Worm (Caenorhabditis elegans) whole organism, L1 larva: Measurements from ENCODE around the gene bli-2.

ENCODE experiments used
- C16A3.4 ChIP-seq: fragments of 150-350 bp; optimal IDR thresholded peaks from 2 replicates; lab custom pipeline; 2014; ENCODE audit warnings: missing biosample characterization, missing genetic modification characterization
- F16B12.6 ChIP-seq: fragments of 150-350 bp; optimal IDR thresholded peaks from 2 replicates; lab custom pipeline; 2014; ENCODE audit warnings: missing biosample characterization, missing genetic modification characterization
- Y116A8C.19 ChIP-seq: sonication (generic microtip); optimal IDR thresholded peaks from 2 replicates; lab custom pipeline; 2016; ENCODE audit warnings: missing compliant biosample characterization, missing genetic modification characterization, borderline replicate concordance
- alr-1 ChIP-seq: fragments of 200-800 bp; sonication (Bioruptor generic); optimal IDR thresholded peaks from 2 replicates; lab custom pipeline; 2018; ENCODE audit warnings: borderline replicate concordance, mild to moderate bottlenecking, missing genetic modification characterization, missing compliant biosample characterization
- blmp-1 ChIP-seq: fragments of 150-350 bp; optimal IDR thresholded peaks from 2 replicates; lab custom pipeline; 2014; ENCODE audit warnings: missing biosample characterization, missing genetic modification characterization
- ceh-63 ChIP-seq: fragments of 200-800 bp; sonication (Bioruptor generic); optimal IDR thresholded peaks from 2 replicates; lab custom pipeline; 2018; ENCODE audit warnings: mild to moderate bottlenecking, missing genetic modification characterization, missing compliant biosample characterization
- ceh-8 ChIP-seq: fragments of 200-800 bp; sonication (Bioruptor generic); optimal IDR thresholded peaks from 2 replicates; lab custom pipeline; 2018; ENCODE audit warnings: mild to moderate bottlenecking, missing genetic modification characterization, moderate library complexity, missing compliant biosample characterization
- ceh-82 ChIP-seq, 3 experiments: fragments of 150-350 bp in 1 of 3; sonication (generic microtip) in 2 of 3; optimal IDR thresholded peaks; 2 replicates each; lab custom pipeline; 2014 to 2017; ENCODE audit warnings: missing biosample characterization in 3 of 3, missing genetic modification characterization in 3 of 3
- ceh-88 ChIP-seq: fragments of 200-800 bp; sonication (Bioruptor generic); IDR thresholded peaks from 2 replicates; pipeline ENCODE4 v1.3.6; 2022; ENCODE audit warnings: missing genetic modification characterization, missing compliant biosample characterization
- dpl-1 ChIP-seq, 3 experiments: fragments of 150-350 bp in 2 of 3; sonication (generic microtip) in 1 of 3; optimal IDR thresholded peaks; 2 replicates each; lab custom pipeline; 2014 to 2017; ENCODE audit warnings: missing biosample characterization in 3 of 3, missing genetic modification characterization in 3 of 3, missing genetic modification reagents in 3 of 3
- dsc-1 ChIP-seq: sonication (generic microtip); optimal IDR thresholded peaks from 2 replicates; lab custom pipeline; 2016; ENCODE audit warnings: mild to moderate bottlenecking, missing genetic modification characterization, missing compliant biosample characterization
- efl-1 ChIP-seq, 4 experiments: fragments of 150-350 bp; optimal IDR thresholded peaks in 3 of 4; peaks in 1 of 4; 1 replicate in 1 of 4; 2 replicates in 3 of 4; lab custom pipeline; 2014; ENCODE audit warnings: missing biosample characterization in 2 of 4, missing genetic modification characterization in 2 of 4, missing genetic modification reagents in 2 of 4
- egl-13 ChIP-seq: sonication (generic microtip); optimal IDR thresholded peaks from 2 replicates; lab custom pipeline; 2016; ENCODE audit warnings: missing genotype, missing genetic modification reagents, missing genetic modification characterization, missing compliant biosample characterization
- egl-27 ChIP-seq, 2 experiments: fragments of 150-350 bp in 1 of 2; sonication (generic microtip); optimal IDR thresholded peaks; 3 replicates each; lab custom pipeline; 2017 to 2018; ENCODE audit warnings: missing biosample characterization in 2 of 2, missing genetic modification characterization in 2 of 2, missing genetic modification reagents in 2 of 2
- elt-3 ChIP-seq, 6 experiments: fragments of 150-350 bp in 1 of 6; sonication (generic microtip); optimal IDR thresholded peaks; 2 replicates each; lab custom pipeline; 2017 to 2018; ENCODE audit warnings: missing biosample characterization in 6 of 6, missing genetic modification characterization in 6 of 6, inconsistent platforms in 1 of 6
- fkh-10 ChIP-seq: sonication (generic microtip); optimal IDR thresholded peaks from 2 replicates; lab custom pipeline; 2017; ENCODE audit warnings: missing biosample characterization, missing genetic modification reagents, missing genetic modification characterization
- fkh-4 ChIP-seq: sonication (generic microtip); optimal IDR thresholded peaks from 2 replicates; lab custom pipeline; 2016; ENCODE audit warnings: missing compliant biosample characterization, missing genetic modification characterization, borderline replicate concordance
- fkh-8 ChIP-seq: sonication (generic microtip); optimal IDR thresholded peaks from 2 replicates; lab custom pipeline; 2016; ENCODE audit warnings: mild to moderate bottlenecking, missing genetic modification characterization, missing compliant biosample characterization
- fos-1 ChIP-seq: fragments of 150-350 bp; optimal IDR thresholded peaks from 2 replicates; lab custom pipeline; 2014; ENCODE audit warnings: missing biosample characterization, missing genetic modification characterization
- hpl-2 ChIP-seq: fragments of 150-350 bp; optimal IDR thresholded peaks from 2 replicates; lab custom pipeline; 2014; ENCODE audit warnings: missing biosample characterization, missing genetic modification reagents, missing genetic modification characterization
- isw-1 ChIP-seq: fragments of 200-800 bp; sonication (Bioruptor generic); IDR thresholded peaks from 2 replicates; pipeline ENCODE4 v1.3.6; 2022; ENCODE audit warnings: missing genetic modification characterization, missing compliant biosample characterization
- jun-1 ChIP-seq: fragments of 150-350 bp; optimal IDR thresholded peaks from 2 replicates; lab custom pipeline; 2014; ENCODE audit warnings: missing biosample characterization, missing genetic modification reagents, missing genetic modification characterization
- lin-14 ChIP-seq: fragments of 200-800 bp; sonication (Bioruptor generic); optimal IDR thresholded peaks from 2 replicates; lab custom pipeline; 2018; ENCODE audit warnings: mild to moderate bottlenecking, missing genetic modification characterization, moderate library complexity, missing compliant biosample characterization
- lin-15B ChIP-seq: fragments of 150-350 bp; sonication (generic microtip); optimal IDR thresholded peaks from 3 replicates; lab custom pipeline; 2014; ENCODE audit warnings: missing biosample characterization, missing genetic modification characterization
- lin-35 ChIP-seq, 2 experiments: fragments of 150-350 bp; optimal IDR thresholded peaks; 2 replicates each; lab custom pipeline; 2014; ENCODE audit warnings: missing biosample characterization in 2 of 2, missing genetic modification characterization in 2 of 2, missing genetic modification reagents in 2 of 2
- lin-39 ChIP-seq: fragments of 150-350 bp; optimal IDR thresholded peaks from 2 replicates; lab custom pipeline; 2014; ENCODE audit warnings: missing biosample characterization, missing genetic modification reagents, missing genetic modification characterization
- lir-3 ChIP-seq: sonication (generic microtip); optimal IDR thresholded peaks from 2 replicates; lab custom pipeline; 2016; ENCODE audit warnings: mild to moderate bottlenecking, missing genetic modification characterization, moderate library complexity, missing compliant biosample characterization; ENCODE audit not compliant: poor library complexity
- lsy-2 ChIP-seq, 2 experiments: fragments of 150-350 bp; optimal IDR thresholded peaks; 2 replicates each; lab custom pipeline; 2014; ENCODE audit warnings: missing biosample characterization in 2 of 2, missing genetic modification characterization in 2 of 2
- mab-9 ChIP-seq: fragments of 200-800 bp; sonication (Bioruptor generic); IDR thresholded peaks from 2 replicates; pipeline ENCODE4 v1.3.6; 2022; ENCODE audit warnings: missing genetic modification reagents, missing genetic modification characterization, missing compliant biosample characterization
- mdl-1 ChIP-seq, 2 experiments: fragments of 150-350 bp; optimal IDR thresholded peaks; 2 replicates each; lab custom pipeline; 2014 to 2017; ENCODE audit warnings: missing biosample characterization in 2 of 2, missing genetic modification characterization in 2 of 2, inconsistent platforms in 1 of 2
- nhr-11 ChIP-seq: fragments of 150-350 bp; optimal IDR thresholded peaks from 2 replicates; lab custom pipeline; 2014; ENCODE audit warnings: missing biosample characterization, missing genetic modification characterization
- nhr-19 ChIP-seq: fragments of 200-800 bp; sonication (Bioruptor generic); conservative IDR thresholded peaks from 2 replicates; pipeline ENCODE4 v1.3.6; 2022; ENCODE audit warnings: missing genetic modification characterization, missing compliant biosample characterization
- nhr-20 ChIP-seq: sonication (generic microtip); optimal IDR thresholded peaks from 2 replicates; lab custom pipeline; 2016; ENCODE audit warnings: mild to moderate bottlenecking, missing genetic modification characterization, missing compliant biosample characterization
- nhr-237 ChIP-seq: fragments of 150-350 bp; optimal IDR thresholded peaks from 2 replicates; lab custom pipeline; 2014; ENCODE audit warnings: missing biosample characterization, missing genetic modification characterization
- nhr-28 ChIP-seq: fragments of 150-350 bp; optimal IDR thresholded peaks from 2 replicates; lab custom pipeline; 2014; ENCODE audit warnings: missing biosample characterization, missing genetic modification characterization
- nhr-71 ChIP-seq: sonication (generic microtip); optimal IDR thresholded peaks from 2 replicates; lab custom pipeline; 2016; ENCODE audit warnings: mild to moderate bottlenecking, missing genetic modification characterization, moderate library complexity, missing compliant biosample characterization
- nhr-76 ChIP-seq: sonication (generic microtip); optimal IDR thresholded peaks from 2 replicates; lab custom pipeline; 2017; ENCODE audit warnings: missing biosample characterization, missing genetic modification characterization
- nhr-77 ChIP-seq: fragments of 150-350 bp; optimal IDR thresholded peaks from 2 replicates; lab custom pipeline; 2014; ENCODE audit warnings: missing biosample characterization, missing genetic modification characterization
- nhr-84 ChIP-seq: sonication (generic microtip); optimal IDR thresholded peaks from 2 replicates; lab custom pipeline; 2017; ENCODE audit warnings: missing biosample characterization, missing genetic modification characterization
- nhr-85 ChIP-seq: sonication (generic microtip); peaks from one replicate; lab custom pipeline; 2016; ENCODE audit warnings: missing genetic modification characterization, inconsistent platforms, missing compliant biosample characterization
- pax-3 ChIP-seq: fragments of 200-800 bp; sonication (Bioruptor generic); optimal IDR thresholded peaks from 2 replicates; lab custom pipeline; 2018; ENCODE audit warnings: mild to moderate bottlenecking, missing genetic modification characterization, moderate library complexity, missing compliant biosample characterization
- rnt-1 ChIP-seq: sonication (generic microtip); optimal IDR thresholded peaks from 2 replicates; lab custom pipeline; 2016; ENCODE audit warnings: mild to moderate bottlenecking, missing genetic modification characterization, moderate library complexity, missing compliant biosample characterization
- snpc-4 ChIP-seq: fragments of 150-350 bp; optimal IDR thresholded peaks from 2 replicates; lab custom pipeline; 2014; ENCODE audit warnings: missing biosample characterization, missing genetic modification characterization
- snu-23 ChIP-seq: sonication (generic microtip); optimal IDR thresholded peaks from 2 replicates; lab custom pipeline; 2016; ENCODE audit warnings: missing genetic modification characterization, missing compliant biosample characterization
- sox-4 ChIP-seq: sonication (generic microtip); optimal IDR thresholded peaks from 2 replicates; lab custom pipeline; 2016; ENCODE audit warnings: missing genetic modification characterization, missing compliant biosample characterization
- sptf-1 ChIP-seq: fragments of 150-350 bp; optimal IDR thresholded peaks from 2 replicates; lab custom pipeline; 2014; ENCODE audit warnings: missing biosample characterization, missing genetic modification characterization
- sup-37 ChIP-seq: fragments of 200-800 bp; sonication (Bioruptor generic); optimal IDR thresholded peaks from 2 replicates; lab custom pipeline; 2018; ENCODE audit warnings: mild to moderate bottlenecking, missing genetic modification characterization, missing compliant biosample characterization
- tlp-1 ChIP-seq: fragments of 150-350 bp; optimal IDR thresholded peaks from 2 replicates; lab custom pipeline; 2014; ENCODE audit warnings: missing biosample characterization, missing genetic modification characterization
- unc-130 ChIP-seq: fragments of 150-350 bp; optimal IDR thresholded peaks from 2 replicates; lab custom pipeline; 2017; ENCODE audit warnings: missing biosample characterization, missing genetic modification characterization, inconsistent platforms
- unc-62 ChIP-seq: fragments of 150-350 bp; optimal IDR thresholded peaks from 2 replicates; lab custom pipeline; 2014; ENCODE audit warnings: missing biosample characterization, missing genetic modification reagents, missing genetic modification characterization
- unc-86 ChIP-seq: sonication (generic microtip); optimal IDR thresholded peaks from 2 replicates; lab custom pipeline; 2016; ENCODE audit warnings: missing genetic modification characterization, missing compliant biosample characterization
- zip-4 ChIP-seq: fragments of 200-800 bp; sonication (Bioruptor generic); optimal IDR thresholded peaks from 2 replicates; lab custom pipeline; 2018; ENCODE audit warnings: mild to moderate bottlenecking, missing genetic modification characterization, moderate library complexity, missing compliant biosample characterization

Gene bli-2

DNA sequence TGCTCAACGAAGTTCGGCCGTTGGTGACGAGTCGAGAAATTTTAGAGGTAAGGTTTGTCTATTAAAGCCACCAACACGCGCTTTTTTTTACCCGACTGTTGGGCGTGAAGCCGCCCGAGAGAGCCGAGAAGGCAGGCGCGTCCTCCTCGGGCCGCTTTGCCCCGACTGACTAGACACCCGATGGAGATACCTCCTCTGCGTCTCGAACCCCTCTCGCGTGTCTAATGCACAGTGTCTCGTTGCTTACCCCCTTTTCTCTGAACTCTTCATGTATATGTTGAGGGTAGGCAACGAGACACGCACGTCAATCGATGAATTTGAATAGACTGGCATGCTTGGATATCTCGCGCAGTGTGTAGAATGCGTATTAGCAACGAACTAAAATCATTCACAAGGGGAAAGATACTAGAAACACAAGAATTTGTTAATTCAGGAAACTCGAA lies 9.5 kb upstream of the bli-2 start (continued):
- TF ChIP-seq nhr-76 (tag; lab: Kevin White, UChicago) (peak; percentile 36), snpc-4 (tag; lab: Kevin White, UChicago) (peak; percentile 58), dsc-1 (tag; lab: Kevin White, UChicago) (peak; percentile 76), nhr-85 (tag; lab: Kevin White, UChicago) (peak; percentile 88), sptf-1 (tag; lab: Kevin White, UChicago) (no peak), fkh-4 (tag; lab: Kevin White, UChicago) (peak; percentile 26), mdl-1 (tag; optimal IDR thresholded peaks at IDR 0.05; lab: Kevin White, UChicago) (peak in 1 of 2 experiments; percentile 53), rnt-1 (peak; percentile 79), F16B12.6 (tag; lab: Kevin White, UChicago) (peak; percentile 31), sup-37 (GFP tag; lab: Kevin White, UChicago) (no peak), nhr-77 (tag; lab: Kevin White, UChicago) (peak; percentile 83), sox-4 (tag; lab: Kevin White, UChicago) (peak; percentile 48), ceh-88 (GFP tag; lab: Robert Waterston, UW) (peak; percentile 85), egl-27 (tag; optimal IDR thresholded peaks at IDR 0.05; lab: Kevin White, UChicago) (peak in 1 of 2 experiments; percentile 2), nhr-19 (GFP tag; lab: Robert Waterston, UW) (peak; percentile 84), snu-23 (GFP tag; lab: Kevin White, UChicago) (peak; percentile 88), tlp-1 (no peak), fos-1 (tag; lab: Kevin White, UChicago) (peak; percentile 84), nhr-84 (peak; percentile 66), egl-13 (peak; percentile 78), isw-1 (GFP tag; lab: Robert Waterston, UW) (peak; percentile 75), ceh-82 (tag; optimal IDR thresholded peaks at IDR 0.05; lab: Kevin White, UChicago) (peak; percentile 76 to 92 (median 90)), lin-14 (GFP tag; lab: Kevin White, UChicago) (peak; percentile 88), lin-15B (tag; lab: Kevin White, UChicago) (no peak), ceh-63 (no peak), blmp-1 (tag; lab: Kevin White, UChicago) (peak; percentile 47), efl-1 (optimal IDR thresholded peaks at IDR 0.05; lab: Kevin White, UChicago) (peak; percentile 74 to 76), efl-1 (GFP tag; optimal IDR thresholded peaks at IDR 0.05 in 1 of 2; lab: Kevin White, UChicago) (peak; percentile 54 to 93), unc-130 (tag; lab: Kevin White, UChicago) (peak; percentile 5), hpl-2 (GFP tag; lab: Kevin White, UChicago) (no peak), pax-3 (tag; lab: Kevin White, UChicago) (peak; percentile 86), fkh-10 (GFP tag; lab: Kevin White, UChicago) (peak; percentile 66), jun-1 (tag; lab: Kevin White, UChicago) (peak; percentile 62), lin-35 (GFP tag; optimal IDR thresholded peaks at IDR 0.05; lab: Kevin White, UChicago) (peak; percentile 75 to 77), fkh-8 (tag; lab: Kevin White, UChicago) (peak; percentile 92), ceh-8 (GFP tag; lab: Kevin White, UChicago) (peak; percentile 21), nhr-237 (tag; lab: Kevin White, UChicago) (peak; percentile 47), alr-1 (tag; lab: Kevin White, UChicago) (no peak), lir-3 (tag; lab: Kevin White, UChicago) (peak; percentile 35), unc-86 (peak; percentile 83), C16A3.4 (tag; lab: Kevin White, UChicago) (peak; percentile 85), zip-4 (GFP tag; lab: Kevin White, UChicago) (peak; percentile 45), mab-9 (GFP tag; lab: Robert Waterston, UW) (peak; percentile 71), unc-62 (no peak), nhr-71 (tag; lab: Kevin White, UChicago) (peak; percentile 93), nhr-28 (tag; lab: Kevin White, UChicago) (no peak), nhr-11 (tag; lab: Kevin White, UChicago) (peak; percentile 25), lin-39 (tag; lab: Kevin White, UChicago) (no peak), Y116A8C.19 (no peak), elt-3 (tag; optimal IDR thresholded peaks at IDR 0.05; lab: Kevin White, UChicago) (peak in 1 of 6 experiments; percentile 43), lsy-2 (tag; optimal IDR thresholded peaks at IDR 0.05; lab: Kevin White, UChicago) (peak; percentile 77 to 88), nhr-20 (tag; lab: Kevin White, UChicago) (peak; percentile 87), dpl-1 (GFP tag; optimal IDR thresholded peaks at IDR 0.05; lab: Kevin White, UChicago) (peak; percentile 34 to 62 (median 48))
